Fruit fly (Drosophila melanogaster) whole organism, prepupa: ENCODE results near the gene bin.

ENCODE experiments used
- CG10631 ChIP-seq: fragments of 200-800 bp; sonication (Bioruptor generic); optimal IDR thresholded peaks from 2 replicates; lab custom pipeline; 2016; ENCODE audit warnings: missing biosample characterization, missing genetic modification characterization
- CG10669 ChIP-seq: fragments of 200-800 bp; sonication (Bioruptor generic); optimal IDR thresholded peaks from 3 replicates; lab custom pipeline; 2018; ENCODE audit warnings: missing biosample characterization, mild to moderate bottlenecking, missing genetic modification characterization, moderate library complexity
- CG11294 ChIP-seq: fragments of 200-800 bp; sonication (Bioruptor generic); IDR thresholded peaks from 2 replicates; pipeline ENCODE4 v1.3.6; 2022; ENCODE audit warnings: missing biosample characterization, missing genetic modification characterization
- CG15336 ChIP-seq: fragments of 200-800 bp; sonication (Bioruptor generic); IDR thresholded peaks from 2 replicates; pipeline ENCODE4 v1.3.6; 2022; ENCODE audit warnings: missing biosample characterization, missing genetic modification characterization
- CG16779 ChIP-seq: fragments of 200-800 bp; sonication (Bioruptor generic); optimal IDR thresholded peaks from 3 replicates; lab custom pipeline; 2017; ENCODE audit warnings: missing biosample characterization, mild to moderate bottlenecking, missing genetic modification characterization
- CG3032 ChIP-seq: fragments of 200-800 bp; optimal IDR thresholded peaks from 2 replicates; lab custom pipeline; 2019; ENCODE audit warnings: missing biosample characterization, mild to moderate bottlenecking, missing genetic modification characterization, moderate library complexity
- CG31627 ChIP-seq: fragments of 200-800 bp; sonication (Bioruptor generic); optimal IDR thresholded peaks from 3 replicates; lab custom pipeline; 2016; ENCODE audit warnings: missing biosample characterization, missing genetic modification characterization
- CG32006 ChIP-seq: fragments of 200-800 bp; sonication (Bioruptor generic); optimal IDR thresholded peaks from 3 replicates; lab custom pipeline; 2017; ENCODE audit warnings: missing biosample characterization, mild to moderate bottlenecking, missing genetic modification characterization
- CG3919 ChIP-seq: fragments of 200-800 bp; sonication (Bioruptor generic); optimal IDR thresholded peaks from 3 replicates; lab custom pipeline; 2016; ENCODE audit warnings: missing biosample characterization, missing genetic modification characterization
- CG4318 ChIP-seq: fragments of 200-800 bp; sonication (Bioruptor generic); optimal IDR thresholded peaks from 3 replicates; lab custom pipeline; 2017; ENCODE audit warnings: missing biosample characterization, mild to moderate bottlenecking, missing genetic modification characterization
- CG6163 ChIP-seq: fragments of 200-800 bp; sonication (Bioruptor generic); IDR thresholded peaks from 3 replicates; pipeline ENCODE4 v1.3.6; 2022; ENCODE audit warnings: missing biosample characterization, missing genetic modification characterization
- CG6276 ChIP-seq: fragments of 200-800 bp; sonication (Bioruptor generic); optimal IDR thresholded peaks from 2 replicates; lab custom pipeline; 2017; ENCODE audit warnings: missing biosample characterization, mild to moderate bottlenecking, missing genetic modification characterization
- CG6854 ChIP-seq: fragments of 200-800 bp; sonication (Bioruptor generic); optimal IDR thresholded peaks from 2 replicates; lab custom pipeline; 2017; ENCODE audit warnings: missing biosample characterization, mild to moderate bottlenecking, missing genetic modification characterization
- CG7368 ChIP-seq: fragments of 200-800 bp; sonication (Bioruptor generic); optimal IDR thresholded peaks from 3 replicates; lab custom pipeline; 2016; ENCODE audit warnings: missing biosample characterization, missing genetic modification characterization
- CG8119 ChIP-seq: fragments of 200-800 bp; sonication (Bioruptor generic); IDR thresholded peaks from 3 replicates; pipeline ENCODE4 v1.3.6; 2022; ENCODE audit warnings: missing biosample characterization, missing genetic modification characterization
- CG8319 ChIP-seq: fragments of 200-800 bp; sonication (Bioruptor generic); optimal IDR thresholded peaks from 3 replicates; lab custom pipeline; 2016; ENCODE audit warnings: missing biosample characterization, missing genetic modification characterization
- CG8632 ChIP-seq: fragments of 200-800 bp; sonication (Bioruptor generic); optimal IDR thresholded peaks from 3 replicates; lab custom pipeline; 2016; ENCODE audit warnings: missing biosample characterization, missing genetic modification characterization
- Eip75B ChIP-seq: fragments of 200-800 bp; sonication (Bioruptor generic); optimal IDR thresholded peaks from 3 replicates; lab custom pipeline; 2016; ENCODE audit warnings: missing biosample characterization, missing genetic modification characterization
- Eip78C ChIP-seq: fragments of 200-800 bp; sonication (Bioruptor generic); peaks from one replicate; lab custom pipeline; 2016; ENCODE audit warnings: missing biosample characterization, missing genetic modification characterization
- Eip93F ChIP-seq: fragments of 200-800 bp; sonication (Bioruptor generic); optimal IDR thresholded peaks from 2 replicates; lab custom pipeline; 2016; ENCODE audit warnings: missing biosample characterization, mild to moderate bottlenecking, missing genetic modification characterization
- Ets96B ChIP-seq: fragments of 200-800 bp; optimal IDR thresholded peaks from 2 replicates; lab custom pipeline; 2019; ENCODE audit warnings: missing biosample characterization, mild to moderate bottlenecking, missing genetic modification characterization, moderate library complexity
- Gug ChIP-seq: fragments of 200-800 bp; sonication (Bioruptor generic); IDR thresholded peaks from 2 replicates; pipeline ENCODE4 v1.3.6; 2022; ENCODE audit warnings: missing biosample characterization, missing genetic modification characterization
- Hr38 ChIP-seq: sonication (Bioruptor generic); optimal IDR thresholded peaks from 2 replicates; lab custom pipeline; 2016; ENCODE audit warnings: missing biosample characterization, missing genetic modification characterization
- Hr39 ChIP-seq: fragments of 200-800 bp; sonication (Bioruptor generic); optimal IDR thresholded peaks from 2 replicates; lab custom pipeline; 2016; ENCODE audit warnings: missing biosample characterization, missing genetic modification characterization
- Hr4 ChIP-seq: fragments of 200-800 bp; sonication (Bioruptor generic); optimal IDR thresholded peaks from 3 replicates; lab custom pipeline; 2016; ENCODE audit warnings: missing biosample characterization, missing genetic modification characterization
- Met ChIP-seq: fragments of 200-800 bp; sonication (Bioruptor generic); optimal IDR thresholded peaks from 3 replicates; lab custom pipeline; 2016; ENCODE audit warnings: missing biosample characterization, missing genetic modification characterization
- OdsH ChIP-seq: fragments of 200-800 bp; sonication (Bioruptor generic); optimal IDR thresholded peaks from 3 replicates; lab custom pipeline; 2016; ENCODE audit warnings: missing biosample characterization, missing genetic modification characterization
- Sox102F ChIP-seq: fragments of 200-800 bp; sonication (Bioruptor generic); optimal IDR thresholded peaks from 2 replicates; lab custom pipeline; 2016; ENCODE audit warnings: missing biosample characterization, mild to moderate bottlenecking, missing genetic modification characterization
- achi ChIP-seq: fragments of 200-800 bp; sonication (Bioruptor generic); optimal IDR thresholded peaks from 3 replicates; lab custom pipeline; 2016; ENCODE audit warnings: missing biosample characterization, missing genetic modification characterization
- acj6 ChIP-seq: fragments of 200-800 bp; sonication (Bioruptor generic); optimal IDR thresholded peaks from 3 replicates; lab custom pipeline; 2016; ENCODE audit warnings: missing biosample characterization, missing genetic modification characterization
- cyc ChIP-seq: fragments of 200-800 bp; sonication (Bioruptor generic); optimal IDR thresholded peaks from 3 replicates; lab custom pipeline; 2016; ENCODE audit warnings: missing biosample characterization, missing genetic modification characterization
- eg ChIP-seq: fragments of 200-800 bp; sonication (Bioruptor generic); IDR thresholded peaks from 3 replicates; pipeline ENCODE4 v1.3.6; 2022; ENCODE audit warnings: missing biosample characterization, missing genetic modification characterization
- esn ChIP-seq: fragments of 200-800 bp; sonication (Bioruptor generic); optimal IDR thresholded peaks from 2 replicates; lab custom pipeline; 2016; ENCODE audit warnings: missing biosample characterization, mild to moderate bottlenecking, missing genetic modification characterization, moderate library complexity
- fd59A ChIP-seq: fragments of 200-800 bp; sonication (Bioruptor generic); optimal IDR thresholded peaks from 2 replicates; lab custom pipeline; 2017; ENCODE audit warnings: missing biosample characterization, mild to moderate bottlenecking, missing genetic modification characterization, missing genetic modification reagents
- fkh ChIP-seq: fragments of 200-800 bp; sonication (Bioruptor generic); optimal IDR thresholded peaks from 3 replicates; lab custom pipeline; 2017; ENCODE audit warnings: missing biosample characterization, mild to moderate bottlenecking, missing genetic modification characterization, moderate library complexity
- lz ChIP-seq: fragments of 200-800 bp; sonication (Bioruptor generic); optimal IDR thresholded peaks from 3 replicates; lab custom pipeline; 2016; ENCODE audit warnings: missing biosample characterization, missing genetic modification characterization
- net ChIP-seq: fragments of 200-800 bp; sonication (Bioruptor generic); optimal IDR thresholded peaks from 3 replicates; lab custom pipeline; 2016; ENCODE audit warnings: missing biosample characterization, missing genetic modification characterization
- salr ChIP-seq, 2 experiments: fragments of 200-800 bp; sonication (Bioruptor generic); optimal IDR thresholded peaks; 3 replicates each; lab custom pipeline; 2016 to 2018; ENCODE audit warnings: missing biosample characterization in 2 of 2, missing genetic modification characterization in 2 of 2, mild to moderate bottlenecking in 1 of 2
- spab ChIP-seq: fragments of 200-800 bp; sonication (Bioruptor generic); optimal IDR thresholded peaks from 2 replicates; lab custom pipeline; 2017; ENCODE audit warnings: missing biosample characterization, mild to moderate bottlenecking, missing genetic modification characterization, missing genetic modification reagents
- ss ChIP-seq, 2 experiments: fragments of 200-800 bp; sonication (Bioruptor generic); optimal IDR thresholded peaks; 2 replicates in 1 of 2; 3 replicates in 1 of 2; lab custom pipeline; 2017 to 2018; ENCODE audit warnings: mild to moderate bottlenecking in 2 of 2, missing biosample characterization in 2 of 2, missing genetic modification characterization in 2 of 2, moderate library complexity in 1 of 2
- svp ChIP-seq: fragments of 200-800 bp; sonication (Bioruptor generic); peaks from one replicate; lab custom pipeline; 2016; ENCODE audit warnings: missing biosample characterization, missing genetic modification characterization
- topi ChIP-seq: fragments of 200-800 bp; sonication (Bioruptor generic); optimal IDR thresholded peaks from 3 replicates; lab custom pipeline; 2016; ENCODE audit warnings: missing biosample characterization, missing genetic modification characterization
- vri ChIP-seq: fragments of 200-800 bp; sonication (Bioruptor generic); optimal IDR thresholded peaks from 3 replicates; lab custom pipeline; 2016; ENCODE audit warnings: missing biosample characterization, mild to moderate bottlenecking, missing genetic modification characterization

Gene bin

DNA sequence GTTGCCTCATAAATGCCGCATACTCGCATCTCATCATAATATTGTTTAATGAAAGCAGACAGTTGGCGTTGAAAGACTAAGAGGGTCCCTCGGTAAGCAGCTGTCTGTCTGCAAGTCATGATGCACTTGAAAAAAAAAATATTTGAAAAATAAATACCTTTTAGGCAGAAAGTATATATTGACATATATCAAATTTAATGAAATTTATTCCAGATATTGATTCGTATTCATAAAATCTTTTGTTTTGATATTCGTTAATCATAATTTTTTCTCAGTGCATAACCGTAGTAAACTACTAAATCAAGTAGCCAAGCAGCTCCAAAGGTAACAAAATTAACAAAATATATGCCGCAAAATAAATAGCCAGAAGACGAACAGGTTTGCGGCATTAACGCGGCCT lies 11.4 kb downstream of the bin start:
- peak; percentile 47; the same call in 1 of the 3 replicates for TF ChIP-seq CG6163 (GFP tag; lab: Robert Waterston, UW)
- no peak for TF ChIP-seq CG31627 (GFP tag; lab: Kevin White, UChicago)
- TF ChIP-seq CG10669 (GFP tag; lab: Kevin White, UChicago) = peak; percentile 11
- no peak for TF ChIP-seq Eip93F
- TF ChIP-seq ss (GFP tag; optimal IDR thresholded peaks at IDR 0.05; lab: Kevin White, UChicago) = peak in 1 of 2 experiments; percentile 19
- no peak for TF ChIP-seq Hr39 (GFP tag; lab: Kevin White, UChicago)
- TF ChIP-seq CG8119 (GFP tag; lab: Robert Waterston, UW) = 0 out of 3 replicates have a peak, but pooled peaks have one; percentile 20
- TF ChIP-seq Hr38 = no peak
- peak; percentile 69; the same call in 2 of the 3 replicates for TF ChIP-seq eg (GFP tag; lab: Robert Waterston, UW)
- peak; percentile 2 for TF ChIP-seq OdsH (GFP tag; lab: Kevin White, UChicago)
- peak; percentile 50 for TF ChIP-seq CG10631
- peak; percentile 10 for TF ChIP-seq CG32006 (GFP tag; lab: Kevin White, UChicago)
- TF ChIP-seq CG3919 (GFP tag; lab: Kevin White, UChicago) = peak; percentile 6
- no peak for TF ChIP-seq Met (GFP tag; lab: Kevin White, UChicago)
- TF ChIP-seq net (GFP tag; lab: Kevin White, UChicago) = no peak
- TF ChIP-seq Eip75B (GFP tag; lab: Kevin White, UChicago) = peak; percentile 4
- TF ChIP-seq Hr4 = peak; percentile 30
- no peak for TF ChIP-seq CG6854 (GFP tag; lab: Kevin White, UChicago)
- peak; percentile 77 for TF ChIP-seq Eip78C
- TF ChIP-seq esn = peak; percentile 9
- no peak for TF ChIP-seq salr (GFP tag; optimal IDR thresholded peaks at IDR 0.05; lab: Kevin White, UChicago)
- TF ChIP-seq CG3032 = peak; percentile 42

DNA sequence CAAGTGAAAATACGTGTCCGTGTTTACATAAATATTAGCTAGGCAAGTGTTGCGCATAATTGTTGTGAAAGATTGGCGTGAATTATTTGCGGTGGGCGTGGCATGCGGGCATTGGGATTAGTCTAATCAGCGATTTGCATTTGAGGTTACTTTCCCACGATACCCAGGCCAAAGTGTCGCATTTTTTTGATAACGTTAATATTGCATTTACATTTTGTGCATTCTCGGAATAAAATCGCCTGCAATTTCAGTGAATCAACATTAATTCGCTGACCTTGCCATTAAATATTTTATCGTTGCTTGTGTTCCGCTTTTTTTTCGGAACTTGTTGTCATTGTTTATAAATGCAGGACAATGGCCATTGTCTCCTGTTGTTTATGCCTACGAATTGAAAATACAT lies 11.9 kb downstream of the bin start:
- no peak for TF ChIP-seq Ets96B (tag; lab: Kevin White, UChicago)
- no peak for TF ChIP-seq Gug (GFP tag; lab: Robert Waterston, UW)
- TF ChIP-seq spab (GFP tag; lab: Kevin White, UChicago) = no peak
- peak; percentile 74 for TF ChIP-seq svp (GFP tag; lab: Kevin White, UChicago)
- no peak for TF ChIP-seq topi (GFP tag; lab: Kevin White, UChicago)
- no peak for TF ChIP-seq CG8319 (GFP tag; lab: Kevin White, UChicago)
- no peak for TF ChIP-seq eg (GFP tag; lab: Robert Waterston, UW)

DNA sequence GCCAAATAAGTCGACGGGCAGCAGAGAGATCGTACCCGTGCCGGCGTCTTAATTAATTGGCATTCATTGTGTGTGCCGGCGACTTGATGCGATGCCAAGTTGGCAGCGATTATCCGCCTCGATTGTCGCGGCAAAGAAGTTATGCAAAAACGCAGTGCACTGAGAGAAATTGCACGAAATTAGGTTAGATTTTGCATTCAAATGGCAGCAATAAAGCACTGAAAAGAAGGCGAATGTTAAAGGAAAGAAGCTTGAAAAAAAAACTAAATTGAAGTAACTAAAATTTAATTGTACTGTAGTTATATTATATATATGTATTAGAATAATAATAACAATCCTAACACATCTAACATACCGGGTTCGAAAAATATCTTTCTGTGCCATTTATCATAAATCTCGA lies 12.7 kb downstream of the bin start:
- TF ChIP-seq CG8632 (GFP tag; lab: Kevin White, UChicago) (peak; percentile 22), CG4318 (GFP tag; lab: Kevin White, UChicago) (no peak), vri (no peak), CG8119 (GFP tag; lab: Robert Waterston, UW) (0 out of 3 replicates have a peak, but pooled peaks have one; percentile 33), net (GFP tag; lab: Kevin White, UChicago) (no peak), CG6163 (GFP tag; lab: Robert Waterston, UW) (0 out of 3 replicates have a peak, but pooled peaks have one; percentile 11), eg (GFP tag; lab: Robert Waterston, UW) (peak; percentile 32; the same call in 1 of the 3 replicates), CG32006 (GFP tag; lab: Kevin White, UChicago) (peak; percentile 29), Eip78C (peak; percentile 45), CG15336 (GFP tag; lab: Robert Waterston, UW) (peak; percentile 25; the same call in 1 of the 2 replicates), CG11294 (0 out of 2 replicates have a peak, but pooled peaks have one; percentile 38), CG6276 (GFP tag; lab: Kevin White, UChicago) (peak; percentile 21)

DNA sequence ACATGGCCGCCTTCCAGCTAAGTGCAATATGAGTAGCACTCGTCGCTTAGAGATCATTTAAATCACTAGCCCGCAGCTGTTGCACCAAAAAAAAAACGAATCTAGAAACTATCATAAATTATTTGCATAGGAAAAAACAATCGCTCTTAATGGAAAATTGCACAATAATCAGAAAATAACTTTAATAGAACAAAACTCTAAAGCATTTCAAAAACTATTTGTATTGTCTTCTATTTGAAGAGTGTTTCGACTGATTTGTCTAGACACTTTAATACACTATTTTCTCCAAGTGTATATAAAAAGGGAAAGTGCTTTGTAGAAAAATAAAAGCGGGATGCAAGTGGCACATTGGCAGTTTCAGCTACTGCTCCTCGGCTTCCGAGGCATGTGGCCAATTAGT lies 16.0 kb downstream of the bin start:
- TF ChIP-seq CG7368 (GFP tag; lab: Kevin White, UChicago) = no peak
- TF ChIP-seq Hr4 = peak; percentile 45
- no peak for TF ChIP-seq Sox102F (GFP tag; lab: Kevin White, UChicago)
- TF ChIP-seq lz (GFP tag; lab: Kevin White, UChicago) = no peak
- peak; percentile 16; the same call in 1 of the 2 replicates for TF ChIP-seq Gug (GFP tag; lab: Robert Waterston, UW)
- peak in 1 of 2 experiments; percentile 20 for TF ChIP-seq salr (GFP tag; optimal IDR thresholded peaks at IDR 0.05; lab: Kevin White, UChicago)
- no peak for TF ChIP-seq CG11294
- TF ChIP-seq CG6163 (GFP tag; lab: Robert Waterston, UW) = 0 out of 3 replicates have a peak, but pooled peaks have one; percentile 18
- peak; percentile 4 for TF ChIP-seq acj6 (GFP tag; lab: Kevin White, UChicago)
- peak; percentile 49 for TF ChIP-seq CG32006 (GFP tag; lab: Kevin White, UChicago)
- TF ChIP-seq Eip78C = peak; percentile 79
- TF ChIP-seq cyc (GFP tag; lab: Kevin White, UChicago) = no peak
- no peak for TF ChIP-seq net (GFP tag; lab: Kevin White, UChicago)
- TF ChIP-seq CG6276 (GFP tag; lab: Kevin White, UChicago) = no peak
- no peak for TF ChIP-seq Ets96B (tag; lab: Kevin White, UChicago)
- TF ChIP-seq fkh (GFP tag; lab: Kevin White, UChicago) = no peak
- TF ChIP-seq CG8119 (GFP tag; lab: Robert Waterston, UW) = peak; percentile 19; the same call in 1 of the 3 replicates
- no peak for TF ChIP-seq CG16779 (tag; lab: Kevin White, UChicago)
- TF ChIP-seq achi = peak; percentile 5
- TF ChIP-seq fd59A = no peak
- TF ChIP-seq CG8632 (GFP tag; lab: Kevin White, UChicago) = no peak
- TF ChIP-seq Eip93F = no peak
- no peak for TF ChIP-seq Met (GFP tag; lab: Kevin White, UChicago)
- no peak for TF ChIP-seq CG10631
- no peak for TF ChIP-seq esn
